Worm (Caenorhabditis elegans): ENCODE data around the gene spin-2.

DNA sequence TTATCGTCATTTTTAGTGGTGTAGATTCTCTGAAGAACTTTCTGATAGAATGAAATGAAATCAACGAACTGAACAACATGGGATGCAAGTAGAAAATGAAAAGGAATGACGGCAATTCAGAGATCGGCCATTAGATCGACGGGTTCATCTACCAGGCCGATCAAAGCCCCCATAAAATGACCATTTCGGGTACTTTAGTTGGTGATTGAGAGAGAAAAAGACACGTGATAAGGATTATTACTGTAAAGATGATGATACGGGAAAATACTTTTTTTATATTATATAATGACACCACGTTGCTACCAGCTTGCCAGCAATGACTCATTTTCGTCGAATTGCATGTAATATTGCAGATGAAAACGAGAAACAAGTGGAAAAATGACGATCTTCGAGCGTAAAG lies 22.9 kb downstream of the spin-2 start, which contains the start of gene best-1:
- TF ChIP-seq med-1 (GFP tag; optimal IDR thresholded peaks at IDR 0.05; ENCODE audit: insufficient read depth) (no peak), T22C8.4 (GFP tag; IDR thresholded peaks at IDR 0.05) (no peak), ztf-29 (GFP tag; IDR thresholded peaks at IDR 0.05) (no peak), tab-1 (GFP tag; IDR thresholded peaks at IDR 0.05) (no peak), klf-2 (GFP tag; conservative IDR thresholded peaks at IDR 0.05) (no peak), flt-1 (GFP tag; IDR thresholded peaks at IDR 0.05) (no peak), cog-1 (tag; optimal IDR thresholded peaks at IDR 0.05) (no peak), ztf-23 (GFP tag; IDR thresholded peaks at IDR 0.05) (no peak), ref-1 (GFP tag; conservative IDR thresholded peaks at IDR 0.05) (no peak)

Data from whole organism, midembryonic.